Worm (Caenorhabditis elegans) whole organism, L2 larva: ENCODE results near the gene abu-13.
A peak's percentile ranks its signal among the peaks of the same experiment; 100 is the strongest.

Source experiments
- ZK546.5 ChIP-seq: sonication (generic microtip); optimal IDR thresholded peaks from 2 replicates; lab custom pipeline; 2017; ENCODE audit warnings: missing biosample characterization, missing genetic modification characterization
- ama-1 ChIP-seq: fragments of 150-350 bp; optimal IDR thresholded peaks from 2 replicates; lab custom pipeline; 2018; ENCODE audit warnings: inconsistent platforms
- egl-27 ChIP-seq: sonication (generic microtip); optimal IDR thresholded peaks from 3 replicates; lab custom pipeline; 2017; ENCODE audit warnings: missing biosample characterization, missing genetic modification reagents, missing genetic modification characterization
- fos-1 ChIP-seq: fragments of 150-350 bp; optimal IDR thresholded peaks from 2 replicates; lab custom pipeline; 2014; ENCODE audit warnings: missing biosample characterization, missing genetic modification characterization
- lsy-2 ChIP-seq, 2 experiments: fragments of 150-350 bp in 1 of 2; sonication (generic microtip) in 1 of 2; optimal IDR thresholded peaks; 2 replicates each; lab custom pipeline; 2014 to 2017; ENCODE audit warnings: missing biosample characterization in 2 of 2, missing genetic modification characterization in 2 of 2
- nhr-12 ChIP-seq: fragments of 150-350 bp; optimal IDR thresholded peaks from 2 replicates; lab custom pipeline; 2014; ENCODE audit warnings: missing biosample characterization, missing genetic modification characterization
- nhr-237 ChIP-seq: fragments of 150-350 bp; optimal IDR thresholded peaks from 2 replicates; lab custom pipeline; 2014; ENCODE audit warnings: missing biosample characterization, missing genetic modification characterization
- unc-55 ChIP-seq: fragments of 150-350 bp; sonication (generic microtip); optimal IDR thresholded peaks from 3 replicates; lab custom pipeline; 2014; ENCODE audit warnings: missing biosample characterization, missing genetic modification reagents, missing genetic modification characterization
- unc-62 ChIP-seq: fragments of 150-350 bp; optimal IDR thresholded peaks from 2 replicates; lab custom pipeline; 2014; ENCODE audit warnings: missing biosample characterization, missing genetic modification reagents, missing genetic modification characterization

DNA sequence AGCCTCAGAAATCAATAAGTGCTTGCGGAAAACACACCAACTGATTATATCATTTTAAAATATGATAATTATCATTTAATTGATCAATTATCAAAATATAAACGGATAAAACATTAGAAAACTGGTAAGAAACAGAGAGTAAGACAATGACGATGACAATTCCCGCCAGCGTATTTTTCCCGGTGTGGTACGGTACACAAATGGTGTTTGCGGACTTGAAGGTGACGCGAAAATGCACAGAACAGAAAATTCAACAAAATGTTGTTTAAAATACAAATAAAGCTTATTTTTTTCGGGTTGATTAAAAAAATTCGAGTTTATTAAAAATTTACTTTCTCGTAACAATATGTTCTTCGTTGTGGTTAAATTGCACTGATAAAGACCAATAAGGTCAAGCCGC, 15.5 kb upstream of the abu-13 start:
- TF ChIP-seq nhr-237 (tag; lab: Kevin White, UChicago), result no peak
- TF ChIP-seq ZK546.5 (tag; lab: Kevin White, UChicago), result no peak
- TF ChIP-seq unc-55, result peak; percentile 83
- TF ChIP-seq unc-62 (GFP tag; lab: Kevin White, UChicago), result no peak
- peak; percentile 88 to 98 for TF ChIP-seq lsy-2 (tag; optimal IDR thresholded peaks at IDR 0.05; lab: Kevin White, UChicago)
- TF ChIP-seq ama-1 (lab: Kevin White, UChicago), result no peak
- TF ChIP-seq nhr-12 (tag; lab: Kevin White, UChicago), result no peak
- no peak for TF ChIP-seq egl-27 (tag; lab: Kevin White, UChicago)
- peak; percentile 24 for TF ChIP-seq fos-1
